Worm (Caenorhabditis elegans) whole organism, L4 larva: ENCODE measurements around the gene H34I24.2.

Source experiments
- F44E2.7 ChIP-seq: fragments of 200-800 bp; sonication (Bioruptor generic); IDR thresholded peaks from 2 replicates; pipeline ENCODE4 v2.1.2; 2022; ENCODE audit warnings: missing genetic modification characterization, missing compliant biosample characterization
- Y75B8A.6 ChIP-seq: fragments of 200-800 bp; sonication (Bioruptor generic); IDR thresholded peaks from 2 replicates; pipeline ENCODE4 v1.3.6; 2022; ENCODE audit warnings: missing genetic modification reagents, missing genetic modification characterization, missing compliant biosample characterization
- ZK546.5 ChIP-seq, 2 experiments: sonication (generic microtip); optimal IDR thresholded peaks; 2 replicates each; lab custom pipeline; 2017; ENCODE audit warnings: missing biosample characterization in 2 of 2, missing genetic modification characterization in 2 of 2
- aha-1 ChIP-seq: fragments of 150-350 bp; peaks from one replicate; lab custom pipeline; 2014; ENCODE audit warnings: missing biosample characterization, missing genetic modification characterization
- ama-1 ChIP-seq: fragments of 150-350 bp; optimal IDR thresholded peaks from 2 replicates; lab custom pipeline; 2014; ENCODE audit warnings: inconsistent platforms, mixed read lengths
- arid-1 ChIP-seq: fragments of 200-800 bp; sonication (Bioruptor generic); conservative IDR thresholded peaks from 2 replicates; pipeline ENCODE4 v1.3.6; 2022; ENCODE audit warnings: missing genetic modification reagents, missing genetic modification characterization, missing compliant biosample characterization
- ceh-20 ChIP-seq: fragments of 200-800 bp; sonication (Bioruptor generic); IDR thresholded peaks from 2 replicates; pipeline ENCODE4 v1.3.6; 2022; ENCODE audit warnings: missing genetic modification reagents, missing genetic modification characterization, missing compliant biosample characterization
- ceh-28 ChIP-seq: fragments of 150-350 bp; optimal IDR thresholded peaks from 2 replicates; lab custom pipeline; 2014; ENCODE audit warnings: missing biosample characterization, missing genetic modification reagents, missing genetic modification characterization
- ceh-44 ChIP-seq: fragments of 200-800 bp; sonication (Bioruptor generic); IDR thresholded peaks from 2 replicates; pipeline ENCODE4 v1.3.6; 2022; ENCODE audit warnings: missing genetic modification reagents, missing genetic modification characterization, missing compliant biosample characterization
- ceh-82 ChIP-seq: sonication (generic microtip); optimal IDR thresholded peaks from 2 replicates; lab custom pipeline; 2017; ENCODE audit warnings: missing biosample characterization, missing genetic modification characterization
- cey-2 ChIP-seq: sonication (generic microtip); optimal IDR thresholded peaks from 3 replicates; lab custom pipeline; 2017; ENCODE audit warnings: missing genetic modification characterization, mild to moderate bottlenecking, missing compliant biosample characterization, antibody characterized with exemption, borderline replicate concordance; ENCODE audit not compliant: insufficient read depth
- daf-16 ChIP-seq, 3 experiments: sonication (generic microtip); optimal IDR thresholded peaks; 2 replicates each; lab custom pipeline; 2016 to 2017; ENCODE audit warnings: missing genetic modification characterization in 3 of 3, missing genetic modification reagents in 3 of 3, mild to moderate bottlenecking in 2 of 3, missing compliant biosample characterization in 2 of 3, missing biosample characterization in 1 of 3, moderate library complexity in 1 of 3
- dmd-6 ChIP-seq: fragments of 200-800 bp; sonication (Bioruptor generic); IDR thresholded peaks from 2 replicates; pipeline ENCODE4 v1.3.6; 2022; ENCODE audit warnings: missing genetic modification reagents, missing genetic modification characterization, missing compliant biosample characterization
- dpl-1 ChIP-seq: fragments of 150-350 bp; optimal IDR thresholded peaks from 2 replicates; lab custom pipeline; 2014; ENCODE audit warnings: missing biosample characterization, missing genetic modification reagents, missing genetic modification characterization
- duxl-1 ChIP-seq: sonication (generic microtip); optimal IDR thresholded peaks from 2 replicates; lab custom pipeline; 2016; ENCODE audit warnings: mild to moderate bottlenecking, missing genetic modification characterization, moderate library complexity, missing compliant biosample characterization; ENCODE audit not compliant: poor library complexity
- fkh-10 ChIP-seq: fragments of 150-350 bp; optimal IDR thresholded peaks from 2 replicates; lab custom pipeline; 2014; ENCODE audit warnings: missing biosample characterization, missing genetic modification reagents, missing genetic modification characterization
- hif-1 ChIP-seq, 2 experiments: sonication (generic microtip); optimal IDR thresholded peaks; 2 replicates each; lab custom pipeline; 2016 to 2017; ENCODE audit warnings: missing compliant biosample characterization in 2 of 2, missing genetic modification characterization in 2 of 2, missing genetic modification reagents in 2 of 2, missing genotype in 2 of 2, mild to moderate bottlenecking in 1 of 2
- hlh-30 ChIP-seq: sonication (generic microtip); optimal IDR thresholded peaks from 2 replicates; lab custom pipeline; 2017; ENCODE audit warnings: antibody characterized with exemption, mild to moderate bottlenecking, missing genetic modification characterization, missing compliant biosample characterization; ENCODE audit not compliant: insufficient read depth
- hmg-1.1 ChIP-seq: fragments of 200-800 bp; sonication (Bioruptor generic); IDR thresholded peaks from 2 replicates; pipeline ENCODE4 v1.3.6; 2022; ENCODE audit warnings: missing genetic modification reagents, missing genetic modification characterization, missing compliant biosample characterization
- lim-7 ChIP-seq: fragments of 200-800 bp; sonication (Bioruptor generic); IDR thresholded peaks from 2 replicates; pipeline ENCODE4 v1.3.6; 2022; ENCODE audit warnings: missing genetic modification characterization, missing compliant biosample characterization
- lin-38 ChIP-seq: fragments of 200-800 bp; sonication (Bioruptor generic); IDR thresholded peaks from 2 replicates; pipeline ENCODE4 v1.3.6; 2022; ENCODE audit warnings: missing genetic modification reagents, missing genetic modification characterization, missing compliant biosample characterization
- mdl-1 ChIP-seq, 2 experiments: fragments of 150-350 bp in 1 of 2; sonication (generic microtip) in 1 of 2; optimal IDR thresholded peaks; 2 replicates each; lab custom pipeline; 2014 to 2017; ENCODE audit warnings: missing biosample characterization in 2 of 2, missing genetic modification characterization in 2 of 2
- mep-1 ChIP-seq: fragments of 150-350 bp; sonication (generic microtip); optimal IDR thresholded peaks from 3 replicates; lab custom pipeline; 2014; ENCODE audit warnings: missing biosample characterization, missing genetic modification characterization
- mxl-2 ChIP-seq: fragments of 200-800 bp; sonication (Bioruptor generic); conservative IDR thresholded peaks from 2 replicates; pipeline ENCODE4 v1.3.6; 2022; ENCODE audit warnings: missing genetic modification reagents, missing genetic modification characterization, missing compliant biosample characterization
- nhr-10 ChIP-seq: fragments of 150-350 bp; optimal IDR thresholded peaks from 2 replicates; lab custom pipeline; 2014; ENCODE audit warnings: missing biosample characterization, missing genetic modification characterization
- nhr-11 ChIP-seq: fragments of 150-350 bp; optimal IDR thresholded peaks from 2 replicates; lab custom pipeline; 2014; ENCODE audit warnings: missing biosample characterization, missing genetic modification characterization
- nhr-25 ChIP-seq: sonication (generic microtip); optimal IDR thresholded peaks from 2 replicates; lab custom pipeline; 2017; ENCODE audit warnings: missing genetic modification characterization, mild to moderate bottlenecking, missing compliant biosample characterization, antibody characterized with exemption, moderate library complexity, borderline replicate concordance; ENCODE audit not compliant: insufficient read depth
- pha-4 ChIP-seq, 2 experiments: fragments of 150-350 bp in 1 of 2; fragments of 200-800 bp in 1 of 2; sonication (Bioruptor generic) in 1 of 2; IDR thresholded peaks in 1 of 2; optimal IDR thresholded peaks in 1 of 2; 2 replicates each; pipeline versions ENCODE4 v1.3.6 to Lab custom; 2014 to 2022; ENCODE audit warnings: missing genetic modification characterization in 2 of 2, missing genetic modification reagents in 2 of 2, missing biosample characterization in 1 of 2, missing compliant biosample characterization in 1 of 2
- php-3 ChIP-seq: fragments of 200-800 bp; sonication (Bioruptor generic); IDR thresholded peaks from 2 replicates; pipeline ENCODE4 v1.3.6; 2022; ENCODE audit warnings: missing genetic modification reagents, missing genetic modification characterization, missing compliant biosample characterization
- pqm-1 ChIP-seq: sonication (generic microtip); optimal IDR thresholded peaks from 2 replicates; lab custom pipeline; 2017; ENCODE audit warnings: missing biosample characterization, missing genetic modification characterization
- skn-1 ChIP-seq: fragments of 150-350 bp; optimal IDR thresholded peaks from 2 replicates; lab custom pipeline; 2014; ENCODE audit warnings: missing biosample characterization, missing genetic modification characterization
- snpc-1.2 ChIP-seq: fragments of 200-800 bp; sonication (Bioruptor generic); IDR thresholded peaks from 2 replicates; pipeline ENCODE4 v1.3.6; 2022; ENCODE audit warnings: missing genetic modification reagents, missing genetic modification characterization, missing compliant biosample characterization
- spr-3 ChIP-seq: fragments of 200-800 bp; sonication (Bioruptor generic); optimal IDR thresholded peaks from 2 replicates; lab custom pipeline; 2018; ENCODE audit warnings: mild to moderate bottlenecking, missing genetic modification characterization, missing compliant biosample characterization
- tra-1 ChIP-seq: fragments of 200-800 bp; sonication (Bioruptor generic); IDR thresholded peaks from 2 replicates; pipeline ENCODE4 v1.3.6; 2022; ENCODE audit warnings: missing genetic modification reagents, missing genetic modification characterization, missing compliant biosample characterization
- unc-130 ChIP-seq: sonication (generic microtip); optimal IDR thresholded peaks from 2 replicates; lab custom pipeline; 2016; ENCODE audit warnings: missing genetic modification reagents, missing genetic modification characterization, missing compliant biosample characterization

The H34I24.2 gene

DNA sequence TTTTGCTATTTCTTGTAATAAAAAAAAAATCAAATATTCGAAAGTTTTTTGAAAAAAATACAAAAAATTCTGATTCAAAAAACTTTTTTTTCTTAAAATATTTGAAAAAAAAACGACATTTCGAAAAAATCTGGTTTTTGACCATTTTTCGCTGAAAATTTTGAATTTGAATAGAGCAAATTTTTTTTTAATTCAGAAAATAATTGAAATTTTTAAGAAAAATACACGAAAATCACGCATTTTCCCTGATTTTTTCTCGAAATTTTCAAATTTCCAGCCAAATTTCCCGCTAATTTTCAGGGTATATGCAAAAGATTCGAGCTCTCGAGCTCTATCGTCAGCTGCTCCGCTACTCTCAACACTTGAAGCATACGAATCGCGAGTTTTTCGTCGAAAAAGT, 15.1 kb upstream of the H34I24.2 start, which contains the start of gene Y71H2AM.1:
Y71H2AM.1 (plus strand) TSS at position 301 of the 400 bp plus-strand sequence.
- TF ChIP-seq mep-1 (tag; lab: Kevin White, UChicago), result no peak
- peak; percentile 29 for TF ChIP-seq aha-1 (tag; lab: Kevin White, UChicago)

DNA sequence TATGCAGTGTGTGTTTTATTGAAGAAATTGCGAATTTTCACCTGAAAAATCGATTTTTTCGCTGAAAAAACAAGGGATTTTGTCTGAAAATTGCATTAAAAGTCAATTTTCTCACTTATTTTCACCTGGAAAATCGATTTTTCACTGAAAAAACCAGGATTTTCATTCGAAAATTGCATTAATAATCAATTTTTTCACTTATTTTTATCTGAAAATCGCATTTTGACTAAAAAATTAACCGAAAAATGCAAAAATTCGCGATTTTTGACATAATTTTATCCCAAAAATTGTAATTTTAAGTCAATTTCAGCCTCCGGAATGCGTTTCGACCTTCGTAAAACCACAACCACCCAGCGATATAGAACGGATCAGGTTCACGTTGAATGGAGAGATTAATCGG, 9.4 kb upstream of the H34I24.2 start, which contains the start of gene Y71H2AM.29:
Y71H2AM.29 (plus strand) TSS at position 301 of the 400 bp plus-strand sequence.
- TF ChIP-seq mxl-2 (GFP tag; lab: Robert Waterston, UW) (no peak), spr-3 (GFP tag; lab: Kevin White, UChicago) (no peak), dmd-6 (no peak), hmg-1.1 (GFP tag; lab: Robert Waterston, UW) (no peak), dpl-1 (GFP tag; lab: Kevin White, UChicago) (no peak), pqm-1 (tag; lab: Kevin White, UChicago) (no peak), ZK546.5 (tag; optimal IDR thresholded peaks at IDR 0.05; lab: Kevin White, UChicago) (no peak), lim-7 (no peak), duxl-1 (tag; lab: Kevin White, UChicago) (no peak), ceh-82 (no peak), ceh-44 (GFP tag; lab: Robert Waterston, UW) (no peak), unc-130 (GFP tag; lab: Kevin White, UChicago) (no peak), cey-2 (no peak), arid-1 (GFP tag; lab: Robert Waterston, UW) (no peak), fkh-10 (GFP tag; lab: Kevin White, UChicago) (no peak)

DNA sequence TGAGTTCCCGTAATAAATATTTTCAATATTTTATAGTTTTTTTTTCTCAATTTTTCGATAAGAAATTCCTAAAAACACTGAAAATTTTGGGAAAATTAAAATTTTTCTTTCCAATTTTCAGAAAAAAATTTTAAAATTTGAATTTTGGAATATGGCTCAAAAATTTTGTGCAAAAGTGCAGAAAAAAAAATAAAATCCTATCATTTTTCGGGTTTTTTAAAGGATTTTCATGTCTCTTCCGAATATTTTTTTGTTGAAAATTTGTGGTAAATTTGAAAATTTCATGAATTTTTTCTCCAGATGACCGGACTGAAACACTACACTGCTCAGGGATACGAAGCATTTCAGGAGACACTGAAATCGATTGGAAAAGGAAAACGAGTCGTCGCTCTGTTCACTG, 7.5 kb upstream of the H34I24.2 start, which contains the start of gene txdc-17:
txdc-17 (plus strand) TSS at position 301 of the 400 bp plus-strand sequence.
- TF ChIP-seq hlh-30 (tag; lab: Kevin White, UChicago), result no peak
- no peak for TF ChIP-seq pha-4 (GFP tag; IDR thresholded peaks at IDR 0.05; lab: Robert Waterston, UW)
- no peak for TF ChIP-seq pha-4 (tag; optimal IDR thresholded peaks at IDR 0.05; lab: Kevin White, UChicago)
- TF ChIP-seq skn-1 (tag; lab: Kevin White, UChicago), result no peak
- TF ChIP-seq nhr-11 (tag; lab: Kevin White, UChicago), result no peak
- TF ChIP-seq aha-1 (tag; lab: Kevin White, UChicago), result no peak
- no peak for TF ChIP-seq F44E2.7 (GFP tag; lab: Robert Waterston, UW)
- TF ChIP-seq Y75B8A.6, result no peak
- TF ChIP-seq dpl-1 (GFP tag; lab: Kevin White, UChicago), result no peak
- TF ChIP-seq snpc-1.2 (GFP tag; lab: Robert Waterston, UW), result no peak
- no peak for TF ChIP-seq daf-16 (GFP tag; optimal IDR thresholded peaks at IDR 0.05; lab: Kevin White, UChicago)
- no peak for TF ChIP-seq daf-16 (tag; optimal IDR thresholded peaks at IDR 0.05; lab: Kevin White, UChicago)
- TF ChIP-seq tra-1 (GFP tag; lab: Robert Waterston, UW), result no peak
- TF ChIP-seq nhr-25 (tag; lab: Kevin White, UChicago), result no peak
- TF ChIP-seq ama-1 (lab: Kevin White, UChicago), result no peak
- no peak for TF ChIP-seq nhr-10 (tag; lab: Kevin White, UChicago)
- TF ChIP-seq hif-1 (tag; optimal IDR thresholded peaks at IDR 0.05; lab: Kevin White, UChicago), result no peak
- TF ChIP-seq ceh-20 (GFP tag; lab: Robert Waterston, UW), result no peak
- TF ChIP-seq mdl-1 (tag; optimal IDR thresholded peaks at IDR 0.05; lab: Kevin White, UChicago), result no peak
- no peak for TF ChIP-seq lin-38 (GFP tag; lab: Robert Waterston, UW)

DNA sequence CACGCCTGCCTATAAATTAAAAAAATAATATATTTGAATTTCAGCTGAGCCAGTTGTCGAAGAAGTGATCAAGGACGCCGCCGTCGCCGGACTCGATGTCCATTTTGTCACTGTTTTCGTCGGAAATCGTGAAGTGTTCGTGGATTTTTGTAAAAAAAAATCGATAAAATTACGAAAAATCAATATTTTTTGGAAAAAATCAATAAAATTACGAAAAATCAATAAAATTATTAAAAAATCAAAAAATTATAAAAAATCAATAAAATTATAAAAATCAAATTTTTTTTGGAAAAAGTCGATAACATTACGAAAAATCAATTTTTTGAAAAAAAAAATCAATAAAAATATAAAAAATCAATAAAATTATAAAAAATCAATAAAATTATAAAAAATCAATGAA, 6.8 kb upstream of the H34I24.2 start:
- TF ChIP-seq php-3 (GFP tag; lab: Robert Waterston, UW), result no peak
- peak; percentile 82 for TF ChIP-seq ceh-28 (tag; lab: Kevin White, UChicago)
